Worm (Caenorhabditis elegans) whole organism, L4/young adult: ENCODE results near the gene frm-8.

Experiments
- W03F9.2 ChIP-seq: fragments of 150-350 bp; optimal IDR thresholded peaks from 2 replicates; lab custom pipeline; 2014; ENCODE audit warnings: missing biosample characterization, missing genetic modification characterization
- him-1 ChIP-seq: sonication (generic microtip); optimal IDR thresholded peaks from 2 replicates; lab custom pipeline; 2016; ENCODE audit warnings: missing genotype, missing genetic modification reagents, missing genetic modification characterization, missing compliant biosample characterization

DNA sequence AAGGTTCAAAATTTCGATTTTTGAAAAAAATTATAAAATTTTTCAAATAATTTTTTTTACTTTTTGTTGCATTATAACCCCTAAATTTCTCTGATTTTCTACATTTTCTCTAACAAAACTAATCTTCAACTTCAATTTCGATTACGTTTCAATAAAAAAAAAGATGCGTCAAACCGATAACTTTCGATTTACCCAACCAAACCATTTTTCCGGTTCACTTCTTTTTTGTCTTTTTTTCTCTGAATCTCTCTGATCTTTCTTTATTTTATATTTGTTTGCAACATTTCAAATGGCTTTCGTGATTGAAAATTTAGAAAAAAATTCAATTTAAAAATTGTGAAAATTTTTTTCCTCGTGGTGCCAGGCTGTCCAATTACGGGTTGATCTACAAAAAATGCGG, 55.5 kb downstream of the frm-8 start:
- TF ChIP-seq him-1 (tag; lab: Kevin White, UChicago) = no peak
- no peak for TF ChIP-seq W03F9.2 (tag; lab: Kevin White, UChicago)
